Worm (Caenorhabditis elegans) whole organism, L2 larva: ENCODE measurements around the gene M02D8.2.
A peak's percentile ranks its signal among the peaks of the same experiment; 100 is the strongest.

Experiments used
- C34F6.9 ChIP-seq: fragments of 150-350 bp; optimal IDR thresholded peaks from 2 replicates; lab custom pipeline; 2014; ENCODE audit warnings: missing biosample characterization, missing genetic modification characterization
- F13H6.1 ChIP-seq: sonication (generic microtip); optimal IDR thresholded peaks from 2 replicates; lab custom pipeline; 2016; ENCODE audit warnings: missing genetic modification characterization, missing compliant biosample characterization
- R02D3.7 ChIP-seq: fragments of 150-350 bp; optimal IDR thresholded peaks from 2 replicates; lab custom pipeline; 2014; ENCODE audit warnings: missing biosample characterization, missing genetic modification characterization
- Y55F3AM.14 ChIP-seq: fragments of 200-800 bp; sonication (Bioruptor generic); optimal IDR thresholded peaks from 2 replicates; lab custom pipeline; 2018; ENCODE audit warnings: mild to moderate bottlenecking, missing genetic modification characterization, missing compliant biosample characterization
- ZK546.5 ChIP-seq: sonication (generic microtip); optimal IDR thresholded peaks from 2 replicates; lab custom pipeline; 2017; ENCODE audit warnings: missing biosample characterization, missing genetic modification characterization
- aly-2 ChIP-seq: fragments of 150-350 bp; optimal IDR thresholded peaks from 2 replicates; lab custom pipeline; 2014; ENCODE audit warnings: missing biosample characterization, missing genetic modification characterization
- blmp-1 ChIP-seq: sonication (generic microtip); optimal IDR thresholded peaks from 2 replicates; lab custom pipeline; 2017; ENCODE audit warnings: missing genetic modification characterization, mild to moderate bottlenecking, missing compliant biosample characterization, antibody characterized with exemption, moderate library complexity; ENCODE audit not compliant: insufficient read depth
- ceh-16 ChIP-seq: fragments of 150-350 bp; optimal IDR thresholded peaks from 2 replicates; lab custom pipeline; 2014; ENCODE audit warnings: missing biosample characterization, missing genetic modification characterization
- ceh-82 ChIP-seq: fragments of 150-350 bp; optimal IDR thresholded peaks from 2 replicates; lab custom pipeline; 2014; ENCODE audit warnings: missing biosample characterization, missing genetic modification characterization
- crh-2 ChIP-seq: sonication (generic microtip); optimal IDR thresholded peaks from 2 replicates; lab custom pipeline; 2017; ENCODE audit warnings: missing biosample characterization, missing genetic modification characterization
- dmd-4 ChIP-seq: sonication (generic microtip); optimal IDR thresholded peaks from 2 replicates; lab custom pipeline; 2017; ENCODE audit warnings: missing biosample characterization, missing genetic modification characterization
- egl-27 ChIP-seq: sonication (generic microtip); optimal IDR thresholded peaks from 3 replicates; lab custom pipeline; 2017; ENCODE audit warnings: missing biosample characterization, missing genetic modification reagents, missing genetic modification characterization
- elt-1 ChIP-seq: fragments of 150-350 bp; optimal IDR thresholded peaks from 2 replicates; lab custom pipeline; 2014; ENCODE audit warnings: missing biosample characterization, missing genetic modification characterization
- fos-1 ChIP-seq: fragments of 150-350 bp; optimal IDR thresholded peaks from 2 replicates; lab custom pipeline; 2014; ENCODE audit warnings: missing biosample characterization, missing genetic modification characterization
- gmeb-1 ChIP-seq: fragments of 150-350 bp; optimal IDR thresholded peaks from 2 replicates; lab custom pipeline; 2014; ENCODE audit warnings: missing biosample characterization, missing genetic modification characterization
- lin-11 ChIP-seq: fragments of 150-350 bp; sonication (generic microtip); optimal IDR thresholded peaks from 2 replicates; lab custom pipeline; 2014; ENCODE audit warnings: missing biosample characterization, missing genetic modification characterization, inconsistent platforms, mixed read lengths
- lin-13 ChIP-seq: fragments of 150-350 bp; optimal IDR thresholded peaks from 2 replicates; lab custom pipeline; 2014; ENCODE audit warnings: missing biosample characterization, missing genetic modification reagents, missing genetic modification characterization
- lsy-2 ChIP-seq, 2 experiments: fragments of 150-350 bp in 1 of 2; sonication (generic microtip) in 1 of 2; optimal IDR thresholded peaks; 2 replicates each; lab custom pipeline; 2014 to 2017; ENCODE audit warnings: missing biosample characterization in 2 of 2, missing genetic modification characterization in 2 of 2
- mab-5 ChIP-seq: fragments of 150-350 bp; optimal IDR thresholded peaks from 2 replicates; lab custom pipeline; 2014; ENCODE audit warnings: missing biosample characterization, missing genetic modification characterization
- mbf-1 ChIP-seq: sonication (generic microtip); optimal IDR thresholded peaks from 2 replicates; lab custom pipeline; 2017; ENCODE audit warnings: missing biosample characterization, missing genetic modification characterization
- mdl-1 ChIP-seq, 2 experiments: fragments of 150-350 bp in 1 of 2; sonication (generic microtip) in 1 of 2; optimal IDR thresholded peaks; 2 replicates each; lab custom pipeline; 2017; ENCODE audit warnings: missing biosample characterization in 2 of 2, missing genetic modification characterization in 2 of 2
- nhr-11 ChIP-seq: fragments of 150-350 bp; optimal IDR thresholded peaks from 2 replicates; lab custom pipeline; 2014; ENCODE audit warnings: missing biosample characterization, missing genetic modification characterization
- nhr-129 ChIP-seq: fragments of 150-350 bp; optimal IDR thresholded peaks from 2 replicates; lab custom pipeline; 2014; ENCODE audit warnings: missing biosample characterization, missing genetic modification characterization
- nhr-21 ChIP-seq: fragments of 150-350 bp; optimal IDR thresholded peaks from 2 replicates; lab custom pipeline; 2014; ENCODE audit warnings: missing biosample characterization, missing genetic modification characterization
- nhr-23 ChIP-seq: fragments of 150-350 bp; optimal IDR thresholded peaks from 2 replicates; lab custom pipeline; 2014; ENCODE audit warnings: missing biosample characterization, missing genetic modification reagents, missing genetic modification characterization
- nhr-237 ChIP-seq: fragments of 150-350 bp; optimal IDR thresholded peaks from 2 replicates; lab custom pipeline; 2014; ENCODE audit warnings: missing biosample characterization, missing genetic modification characterization
- nhr-25 ChIP-seq: fragments of 150-350 bp; sonication (generic microtip); optimal IDR thresholded peaks from 3 replicates; lab custom pipeline; 2014; ENCODE audit warnings: missing biosample characterization, missing genetic modification characterization
- nhr-77 ChIP-seq: fragments of 150-350 bp; optimal IDR thresholded peaks from 2 replicates; lab custom pipeline; 2014; ENCODE audit warnings: missing biosample characterization, missing genetic modification characterization
- peb-1 ChIP-seq: fragments of 150-350 bp; optimal IDR thresholded peaks from 2 replicates; lab custom pipeline; 2014; ENCODE audit warnings: missing biosample characterization, missing genetic modification characterization
- sem-4 ChIP-seq: fragments of 150-350 bp; optimal IDR thresholded peaks from 2 replicates; lab custom pipeline; 2014; ENCODE audit warnings: missing biosample characterization, missing genetic modification reagents, missing genetic modification characterization
- skn-1 ChIP-seq: sonication (generic microtip); optimal IDR thresholded peaks from 2 replicates; lab custom pipeline; 2017; ENCODE audit warnings: missing biosample characterization, missing genetic modification characterization
- sma-9 ChIP-seq, 2 experiments: fragments of 150-350 bp in 1 of 2; sonication (generic microtip) in 1 of 2; optimal IDR thresholded peaks; 2 replicates each; lab custom pipeline; 2014 to 2016; ENCODE audit warnings: missing genetic modification characterization in 2 of 2, mild to moderate bottlenecking in 1 of 2, missing biosample characterization in 1 of 2, missing compliant biosample characterization in 1 of 2, missing genetic modification reagents in 1 of 2, moderate library complexity in 1 of 2
- snpc-4 ChIP-seq: fragments of 150-350 bp; optimal IDR thresholded peaks from 2 replicates; lab custom pipeline; 2014; ENCODE audit warnings: missing biosample characterization, missing genetic modification characterization
- unc-55 ChIP-seq: fragments of 150-350 bp; sonication (generic microtip); optimal IDR thresholded peaks from 3 replicates; lab custom pipeline; 2014; ENCODE audit warnings: missing biosample characterization, missing genetic modification reagents, missing genetic modification characterization
- unc-62 ChIP-seq: fragments of 150-350 bp; optimal IDR thresholded peaks from 2 replicates; lab custom pipeline; 2014; ENCODE audit warnings: missing biosample characterization, missing genetic modification reagents, missing genetic modification characterization
- zag-1 ChIP-seq: fragments of 150-350 bp; optimal IDR thresholded peaks from 2 replicates; lab custom pipeline; 2014; ENCODE audit warnings: missing biosample characterization, missing genetic modification characterization
- ztf-11 ChIP-seq: sonication (generic microtip); optimal IDR thresholded peaks from 2 replicates; lab custom pipeline; 2017; ENCODE audit warnings: missing biosample characterization, missing genetic modification characterization
- ztf-4 ChIP-seq: fragments of 150-350 bp; optimal IDR thresholded peaks from 2 replicates; lab custom pipeline; 2014; ENCODE audit warnings: missing biosample characterization, missing genetic modification characterization

M02D8.2 gene

ce11 chrX:8754285-8754795 lies 14.9 kb downstream of the M02D8.2 start:
- TF ChIP-seq nhr-21 (tag; lab: Kevin White, UChicago): peak; percentile 45
- TF ChIP-seq ceh-16 (tag; lab: Kevin White, UChicago): no peak

ce11 chrX:8755987-8756386 lies 16.5 kb downstream of the M02D8.2 start:
- no peak for TF ChIP-seq egl-27
- TF ChIP-seq sem-4: no peak
- no peak for TF ChIP-seq dmd-4
- TF ChIP-seq crh-2: peak; percentile 5
- TF ChIP-seq ceh-16 (tag; lab: Kevin White, UChicago): no peak
- no peak for TF ChIP-seq unc-55
- TF ChIP-seq nhr-21 (tag; lab: Kevin White, UChicago): no peak
- no peak for TF ChIP-seq ztf-11 (tag; lab: Kevin White, UChicago)
- TF ChIP-seq sma-9 (GFP tag; optimal IDR thresholded peaks at IDR 0.05; lab: Kevin White, UChicago): peak; percentile 51
- no peak for TF ChIP-seq sma-9 (tag; optimal IDR thresholded peaks at IDR 0.05; lab: Kevin White, UChicago)
- TF ChIP-seq ZK546.5 (tag; lab: Kevin White, UChicago): no peak
- TF ChIP-seq lsy-2 (tag; optimal IDR thresholded peaks at IDR 0.05; lab: Kevin White, UChicago): no peak

- TF ChIP-seq mab-5 (tag; lab: Kevin White, UChicago) (peak; percentile 57), unc-55 (no peak), nhr-21 (tag; lab: Kevin White, UChicago) (no peak), ztf-11 (tag; lab: Kevin White, UChicago) (no peak), mbf-1 (tag; lab: Kevin White, UChicago) (no peak), nhr-77 (tag; lab: Kevin White, UChicago) (no peak), lsy-2 (tag; optimal IDR thresholded peaks at IDR 0.05; lab: Kevin White, UChicago) (peak in 1 of 2 experiments; percentile 6), peb-1 (tag; lab: Kevin White, UChicago) (no peak), ztf-4 (tag; lab: Kevin White, UChicago) (no peak), gmeb-1 (tag; lab: Kevin White, UChicago) (no peak), lin-11 (tag; lab: Kevin White, UChicago) (no peak), ZK546.5 (tag; lab: Kevin White, UChicago) (no peak), mdl-1 (tag; optimal IDR thresholded peaks at IDR 0.05; lab: Kevin White, UChicago) (no peak), elt-1 (tag; lab: Kevin White, UChicago) (no peak), crh-2 (peak; percentile 11), aly-2 (no peak), sma-9 (GFP tag; optimal IDR thresholded peaks at IDR 0.05; lab: Kevin White, UChicago) (peak; percentile 63), sma-9 (tag; optimal IDR thresholded peaks at IDR 0.05; lab: Kevin White, UChicago) (no peak), egl-27 (no peak), unc-62 (GFP tag; lab: Kevin White, UChicago) (no peak), F13H6.1 (tag; lab: Kevin White, UChicago) (peak; percentile 20), ceh-16 (tag; lab: Kevin White, UChicago) (no peak), Y55F3AM.14 (GFP tag; lab: Kevin White, UChicago) (no peak), blmp-1 (tag; lab: Kevin White, UChicago) (no peak), nhr-11 (no peak), fos-1 (tag; lab: Kevin White, UChicago) (no peak), nhr-129 (tag; lab: Kevin White, UChicago) (no peak), snpc-4 (tag; lab: Kevin White, UChicago) (no peak), lin-13 (GFP tag; lab: Kevin White, UChicago) (no peak)
- TF ChIP-seq, all 48 proteins: peak for 5
Observed at ce11 chrX:8761060-8761459, 21.6 kb downstream of the M02D8.2 start.

- TF ChIP-seq skn-1 (tag; lab: Kevin White, UChicago) (no peak), gmeb-1 (tag; lab: Kevin White, UChicago) (no peak), zag-1 (tag; lab: Kevin White, UChicago) (no peak), C34F6.9 (tag; lab: Kevin White, UChicago) (no peak), lsy-2 (tag; optimal IDR thresholded peaks at IDR 0.05; lab: Kevin White, UChicago) (no peak), R02D3.7 (tag; lab: Kevin White, UChicago) (no peak), nhr-25 (no peak), nhr-237 (no peak), nhr-11 (no peak), ceh-82 (tag; lab: Kevin White, UChicago) (no peak), nhr-23 (no peak), ZK546.5 (tag; lab: Kevin White, UChicago) (no peak)
Observed at ce11 chrX:8761497-8761896, 22.0 kb downstream of the M02D8.2 start, which contains the start of gene M02D8.5. M02D8.5 (minus strand) TSS chrX:8761597.
